Fruit fly (Drosophila melanogaster) whole organism, prepupa: Measurements from ENCODE around the gene Spc25.

Source experiments
- Blimp-1 ChIP-seq: fragments of 200-800 bp; sonication (Bioruptor generic); optimal IDR thresholded peaks from 3 replicates; lab custom pipeline; 2017; ENCODE audit warnings: missing biosample characterization, missing genetic modification characterization, mild to moderate bottlenecking, moderate library complexity, missing genetic modification reagents
- CG10631 ChIP-seq: fragments of 200-800 bp; sonication (Bioruptor generic); optimal IDR thresholded peaks from 2 replicates; lab custom pipeline; 2016; ENCODE audit warnings: missing biosample characterization, missing genetic modification characterization
- CG10669 ChIP-seq: fragments of 200-800 bp; sonication (Bioruptor generic); optimal IDR thresholded peaks from 3 replicates; lab custom pipeline; 2018; ENCODE audit warnings: missing biosample characterization, mild to moderate bottlenecking, missing genetic modification characterization, moderate library complexity
- CG11762 ChIP-seq: fragments of 200-800 bp; sonication (Bioruptor generic); optimal IDR thresholded peaks from 3 replicates; lab custom pipeline; 2016; ENCODE audit warnings: missing biosample characterization, missing genetic modification characterization; ENCODE audit not compliant: insufficient read depth
- CG11902 ChIP-seq: fragments of 200-800 bp; sonication (Bioruptor generic); optimal IDR thresholded peaks from 3 replicates; lab custom pipeline; 2016; ENCODE audit warnings: missing biosample characterization, missing genetic modification characterization
- CG15336 ChIP-seq: fragments of 200-800 bp; sonication (Bioruptor generic); IDR thresholded peaks from 2 replicates; pipeline ENCODE4 v1.3.6; 2022; ENCODE audit warnings: missing biosample characterization, missing genetic modification characterization
- CG1621 ChIP-seq: fragments of 200-800 bp; sonication (Bioruptor generic); optimal IDR thresholded peaks from 3 replicates; lab custom pipeline; 2018; ENCODE audit warnings: missing biosample characterization, mild to moderate bottlenecking, missing genetic modification characterization
- CG16779 ChIP-seq: fragments of 200-800 bp; sonication (Bioruptor generic); optimal IDR thresholded peaks from 3 replicates; lab custom pipeline; 2017; ENCODE audit warnings: missing biosample characterization, mild to moderate bottlenecking, missing genetic modification characterization
- CG3032 ChIP-seq: fragments of 200-800 bp; optimal IDR thresholded peaks from 2 replicates; lab custom pipeline; 2019; ENCODE audit warnings: missing biosample characterization, mild to moderate bottlenecking, missing genetic modification characterization, moderate library complexity
- CG31627 ChIP-seq: fragments of 200-800 bp; sonication (Bioruptor generic); optimal IDR thresholded peaks from 3 replicates; lab custom pipeline; 2016; ENCODE audit warnings: missing biosample characterization, missing genetic modification characterization
- CG34406 ChIP-seq: fragments of 200-800 bp; sonication (Bioruptor generic); optimal IDR thresholded peaks from 3 replicates; lab custom pipeline; 2016; ENCODE audit warnings: missing biosample characterization, missing genetic modification characterization
- CG3919 ChIP-seq: fragments of 200-800 bp; sonication (Bioruptor generic); optimal IDR thresholded peaks from 3 replicates; lab custom pipeline; 2016; ENCODE audit warnings: missing biosample characterization, missing genetic modification characterization
- CG4318 ChIP-seq: fragments of 200-800 bp; sonication (Bioruptor generic); optimal IDR thresholded peaks from 3 replicates; lab custom pipeline; 2017; ENCODE audit warnings: missing biosample characterization, mild to moderate bottlenecking, missing genetic modification characterization
- CG6163 ChIP-seq: fragments of 200-800 bp; sonication (Bioruptor generic); IDR thresholded peaks from 3 replicates; pipeline ENCODE4 v1.3.6; 2022; ENCODE audit warnings: missing biosample characterization, missing genetic modification characterization
- CG6276 ChIP-seq: fragments of 200-800 bp; sonication (Bioruptor generic); optimal IDR thresholded peaks from 2 replicates; lab custom pipeline; 2017; ENCODE audit warnings: missing biosample characterization, mild to moderate bottlenecking, missing genetic modification characterization
- CG6808 ChIP-seq: fragments of 200-800 bp; sonication (Bioruptor generic); optimal IDR thresholded peaks from 3 replicates; lab custom pipeline; 2017; ENCODE audit warnings: missing biosample characterization, missing genetic modification characterization, mild to moderate bottlenecking, moderate library complexity, missing genetic modification reagents
- CG6854 ChIP-seq: fragments of 200-800 bp; sonication (Bioruptor generic); optimal IDR thresholded peaks from 2 replicates; lab custom pipeline; 2017; ENCODE audit warnings: missing biosample characterization, mild to moderate bottlenecking, missing genetic modification characterization
- CG7368 ChIP-seq: fragments of 200-800 bp; sonication (Bioruptor generic); optimal IDR thresholded peaks from 3 replicates; lab custom pipeline; 2016; ENCODE audit warnings: missing biosample characterization, missing genetic modification characterization
- CG8119 ChIP-seq: fragments of 200-800 bp; sonication (Bioruptor generic); IDR thresholded peaks from 3 replicates; pipeline ENCODE4 v1.3.6; 2022; ENCODE audit warnings: missing biosample characterization, missing genetic modification characterization
- CG8319 ChIP-seq: fragments of 200-800 bp; sonication (Bioruptor generic); optimal IDR thresholded peaks from 3 replicates; lab custom pipeline; 2016; ENCODE audit warnings: missing biosample characterization, missing genetic modification characterization
- CG8632 ChIP-seq: fragments of 200-800 bp; sonication (Bioruptor generic); optimal IDR thresholded peaks from 3 replicates; lab custom pipeline; 2016; ENCODE audit warnings: missing biosample characterization, missing genetic modification characterization
- Eip75B ChIP-seq: fragments of 200-800 bp; sonication (Bioruptor generic); optimal IDR thresholded peaks from 3 replicates; lab custom pipeline; 2016; ENCODE audit warnings: missing biosample characterization, missing genetic modification characterization
- Eip93F ChIP-seq: fragments of 200-800 bp; sonication (Bioruptor generic); optimal IDR thresholded peaks from 2 replicates; lab custom pipeline; 2016; ENCODE audit warnings: missing biosample characterization, mild to moderate bottlenecking, missing genetic modification characterization
- Ets21C ChIP-seq: fragments of 200-800 bp; sonication (Bioruptor generic); optimal IDR thresholded peaks from 3 replicates; lab custom pipeline; 2016; ENCODE audit warnings: missing biosample characterization, missing genetic modification characterization
- Gug ChIP-seq: fragments of 200-800 bp; sonication (Bioruptor generic); IDR thresholded peaks from 2 replicates; pipeline ENCODE4 v1.3.6; 2022; ENCODE audit warnings: missing biosample characterization, missing genetic modification characterization
- Lpt ChIP-seq: fragments of 200-800 bp; sonication (Bioruptor generic); optimal IDR thresholded peaks from 3 replicates; lab custom pipeline; 2016; ENCODE audit warnings: missing biosample characterization, missing genetic modification characterization
- Met ChIP-seq: fragments of 200-800 bp; sonication (Bioruptor generic); optimal IDR thresholded peaks from 3 replicates; lab custom pipeline; 2016; ENCODE audit warnings: missing biosample characterization, missing genetic modification characterization
- OdsH ChIP-seq: fragments of 200-800 bp; sonication (Bioruptor generic); optimal IDR thresholded peaks from 3 replicates; lab custom pipeline; 2016; ENCODE audit warnings: missing biosample characterization, missing genetic modification characterization
- Smox ChIP-seq: fragments of 200-800 bp; sonication (Bioruptor generic); optimal IDR thresholded peaks from 3 replicates; lab custom pipeline; 2016; ENCODE audit warnings: missing biosample characterization, missing genetic modification characterization
- Sox14 ChIP-seq: fragments of 200-800 bp; sonication (Bioruptor generic); optimal IDR thresholded peaks from 3 replicates; lab custom pipeline; 2016; ENCODE audit warnings: missing biosample characterization, missing genetic modification characterization
- Sox15 ChIP-seq: fragments of 200-800 bp; sonication (Bioruptor generic); optimal IDR thresholded peaks from 3 replicates; lab custom pipeline; 2016; ENCODE audit warnings: missing biosample characterization, missing genetic modification characterization
- achi ChIP-seq: fragments of 200-800 bp; sonication (Bioruptor generic); optimal IDR thresholded peaks from 3 replicates; lab custom pipeline; 2016; ENCODE audit warnings: missing biosample characterization, missing genetic modification characterization
- acj6 ChIP-seq: fragments of 200-800 bp; sonication (Bioruptor generic); optimal IDR thresholded peaks from 3 replicates; lab custom pipeline; 2016; ENCODE audit warnings: missing biosample characterization, missing genetic modification characterization
- cyc ChIP-seq: fragments of 200-800 bp; sonication (Bioruptor generic); optimal IDR thresholded peaks from 3 replicates; lab custom pipeline; 2016; ENCODE audit warnings: missing biosample characterization, missing genetic modification characterization
- dac ChIP-seq: fragments of 200-800 bp; sonication (Bioruptor generic); optimal IDR thresholded peaks from 2 replicates; lab custom pipeline; 2017; ENCODE audit warnings: missing biosample characterization, mild to moderate bottlenecking, missing genetic modification characterization
- dsx ChIP-seq: fragments of 200-800 bp; optimal IDR thresholded peaks from 3 replicates; lab custom pipeline; 2019; ENCODE audit warnings: missing biosample characterization, mild to moderate bottlenecking, missing genetic modification characterization, moderate library complexity; ENCODE audit not compliant: poor library complexity, severe bottlenecking
- eg ChIP-seq: fragments of 200-800 bp; sonication (Bioruptor generic); IDR thresholded peaks from 3 replicates; pipeline ENCODE4 v1.3.6; 2022; ENCODE audit warnings: missing biosample characterization, missing genetic modification characterization
- esn ChIP-seq: fragments of 200-800 bp; sonication (Bioruptor generic); optimal IDR thresholded peaks from 2 replicates; lab custom pipeline; 2016; ENCODE audit warnings: missing biosample characterization, mild to moderate bottlenecking, missing genetic modification characterization, moderate library complexity
- fd59A ChIP-seq: fragments of 200-800 bp; sonication (Bioruptor generic); optimal IDR thresholded peaks from 2 replicates; lab custom pipeline; 2017; ENCODE audit warnings: missing biosample characterization, mild to moderate bottlenecking, missing genetic modification characterization, missing genetic modification reagents
- lz ChIP-seq: fragments of 200-800 bp; sonication (Bioruptor generic); optimal IDR thresholded peaks from 3 replicates; lab custom pipeline; 2016; ENCODE audit warnings: missing biosample characterization, missing genetic modification characterization
- net ChIP-seq: fragments of 200-800 bp; sonication (Bioruptor generic); optimal IDR thresholded peaks from 3 replicates; lab custom pipeline; 2016; ENCODE audit warnings: missing biosample characterization, missing genetic modification characterization
- pdm3 ChIP-seq: fragments of 200-800 bp; sonication (Bioruptor generic); optimal IDR thresholded peaks from 3 replicates; lab custom pipeline; 2016; ENCODE audit warnings: missing biosample characterization, missing genetic modification characterization
- ss ChIP-seq, 2 experiments: fragments of 200-800 bp; sonication (Bioruptor generic); optimal IDR thresholded peaks; 2 replicates in 1 of 2; 3 replicates in 1 of 2; lab custom pipeline; 2017 to 2018; ENCODE audit warnings: mild to moderate bottlenecking in 2 of 2, missing biosample characterization in 2 of 2, missing genetic modification characterization in 2 of 2, moderate library complexity in 1 of 2
- svp ChIP-seq: fragments of 200-800 bp; sonication (Bioruptor generic); peaks from one replicate; lab custom pipeline; 2016; ENCODE audit warnings: missing biosample characterization, missing genetic modification characterization
- topi ChIP-seq: fragments of 200-800 bp; sonication (Bioruptor generic); optimal IDR thresholded peaks from 3 replicates; lab custom pipeline; 2016; ENCODE audit warnings: missing biosample characterization, missing genetic modification characterization

Spc25 gene

dm6 chr3R:13010905-13011620 lies 49.5 kb downstream of the Spc25 start, which contains the start of gene CG8031 (continued):
- TF ChIP-seq CG10669 (no peak), CG6808 (GFP tag; lab: Kevin White, UChicago) (no peak), CG15336 (GFP tag; lab: Robert Waterston, UW) (0 out of 2 replicates have a peak, but pooled peaks have one; percentile 17), CG31627 (no peak), Blimp-1 (GFP tag; lab: Kevin White, UChicago) (no peak), CG4318 (no peak), ss (GFP tag; optimal IDR thresholded peaks at IDR 0.05; lab: Kevin White, UChicago) (no peak), dsx (no peak), Eip93F (GFP tag; lab: Kevin White, UChicago) (no peak), Sox14 (GFP tag; lab: Kevin White, UChicago) (peak; percentile 87), lz (GFP tag; lab: Kevin White, UChicago) (no peak), CG7368 (GFP tag; lab: Kevin White, UChicago) (no peak), fd59A (GFP tag; lab: Kevin White, UChicago) (no peak), CG10631 (GFP tag; lab: Kevin White, UChicago) (no peak), Sox15 (GFP tag; lab: Kevin White, UChicago) (no peak), CG8319 (peak; percentile 21), Ets21C (no peak), CG11762 (GFP tag; lab: Kevin White, UChicago) (no peak), acj6 (GFP tag; lab: Kevin White, UChicago) (no peak), pdm3 (no peak)
- TF ChIP-seq, all 60 proteins: peak for 8

- peak; percentile 15 for TF ChIP-seq CG16779
- TF ChIP-seq CG6854 = peak; percentile 40
- TF ChIP-seq CG8632 (GFP tag; lab: Kevin White, UChicago) = no peak
- TF ChIP-seq CG3032 (tag; lab: Kevin White, UChicago) = no peak
- no peak for TF ChIP-seq CG34406 (GFP tag; lab: Kevin White, UChicago)
- no peak for TF ChIP-seq cyc
- TF ChIP-seq ss (GFP tag; optimal IDR thresholded peaks at IDR 0.05; lab: Kevin White, UChicago) = peak in 1 of 2 experiments; percentile 31
- TF ChIP-seq dac = no peak
- TF ChIP-seq CG11902 (GFP tag; lab: Kevin White, UChicago) = no peak
- peak; percentile 92 for TF ChIP-seq CG1621 (tag; lab: Kevin White, UChicago)
- 0 out of 3 replicates have a peak, but pooled peaks have one; percentile 26 for TF ChIP-seq CG8119 (GFP tag; lab: Robert Waterston, UW)
- no peak for TF ChIP-seq OdsH (GFP tag; lab: Kevin White, UChicago)
Observed at dm6 chr3R:13011621-13011963, 50.0 kb downstream of the Spc25 start, which contains the start of gene CtBP. CtBP (plus strand) TSS chr3R:13011649.

- TF ChIP-seq Met (GFP tag; lab: Kevin White, UChicago) (peak; percentile 71), CG7368 (GFP tag; lab: Kevin White, UChicago) (peak; percentile 74), CG34406 (GFP tag; lab: Kevin White, UChicago) (peak; percentile 56), Lpt (GFP tag; lab: Kevin White, UChicago) (peak; percentile 76), Ets21C (peak; percentile 67), CG4318 (no peak), CG8319 (peak; percentile 63), svp (peak; percentile 87), CG10669 (peak; percentile 67), CG3919 (peak; percentile 72), CG6163 (GFP tag; lab: Robert Waterston, UW) (peak; percentile 88), Blimp-1 (GFP tag; lab: Kevin White, UChicago) (peak; percentile 57), dsx (peak; percentile 48), topi (GFP tag; lab: Kevin White, UChicago) (peak; percentile 66), Sox14 (GFP tag; lab: Kevin White, UChicago) (peak; percentile 90), lz (GFP tag; lab: Kevin White, UChicago) (peak; percentile 82), CG8119 (GFP tag; lab: Robert Waterston, UW) (peak; percentile 73; the same call in 2 of the 3 replicates), CG1621 (tag; lab: Kevin White, UChicago) (peak; percentile 63), CG6276 (GFP tag; lab: Kevin White, UChicago) (peak; percentile 77), net (GFP tag; lab: Kevin White, UChicago) (peak; percentile 80), Eip75B (GFP tag; lab: Kevin White, UChicago) (peak; percentile 58), achi (GFP tag; lab: Kevin White, UChicago) (peak; percentile 62), eg (GFP tag; lab: Robert Waterston, UW) (peak; percentile 89), CG6854 (peak; percentile 26), Eip93F (GFP tag; lab: Kevin White, UChicago) (no peak), Smox (GFP tag; lab: Kevin White, UChicago) (peak; percentile 68), Gug (GFP tag; lab: Robert Waterston, UW) (peak; percentile 80), CG15336 (GFP tag; lab: Robert Waterston, UW) (no peak; the same call in 1 of the 2 replicates), CG31627 (peak; percentile 80), esn (peak; percentile 81)
Observed at dm6 chr3R:13012351-13012750, 50.8 kb downstream of the Spc25 start.
